2 fruit fly cellular contexts compared by ENCODE assay signal in genomic region chr3R:18090014-18090853, dm6.
TF ChIP-seq lines count a peak whose summit lies in the region.

Gene sr, plus strand, starts transcription at chr3R:18090803.

TF ChIP-seq in whole organism, embryonic, 481 proteins besides CTCF, POLR2A, EP300 and RAD21 (continued from another document and continues in another):
- no peak for TF ChIP-seq gt (GFP tag; IDR thresholded peaks at IDR 0.05; lab: Robert Waterston, UW)
- no peak for TF ChIP-seq CG17186 (GFP tag; optimal IDR thresholded peaks at IDR 0.05; lab: Kevin White, UChicago)
- no peak for TF ChIP-seq CG2875 (GFP tag; optimal IDR thresholded peaks at IDR 0.05; lab: Kevin White, UChicago)
- TF ChIP-seq Hr78 (GFP tag; optimal IDR thresholded peaks at IDR 0.05; lab: Kevin White, UChicago): no peak
- TF ChIP-seq amos (GFP tag; IDR thresholded peaks at IDR 0.05; lab: Robert Waterston, UW; ENCODE audit: partially characterized antibody): no peak
- TF ChIP-seq CG8388 (GFP tag; optimal IDR thresholded peaks at IDR 0.05; lab: Kevin White, UChicago): no peak
- no peak for TF ChIP-seq Hsf (GFP tag; optimal IDR thresholded peaks at IDR 0.05; lab: Kevin White, UChicago)
- no peak for TF ChIP-seq CG4328 (GFP tag; optimal IDR thresholded peaks at IDR 0.05; lab: Kevin White, UChicago)
- no peak for TF ChIP-seq unc-4 (GFP tag; IDR thresholded peaks at IDR 0.05; lab: Robert Waterston, UW; ENCODE audit: partially characterized antibody)
- no peak for TF ChIP-seq NC2α (GFP tag; optimal IDR thresholded peaks at IDR 0.05; lab: Kevin White, UChicago)
- no peak for TF ChIP-seq seq (GFP tag; IDR thresholded peaks at IDR 0.05; lab: Robert Waterston, UW)
- no peak for TF ChIP-seq chm (GFP tag; IDR thresholded peaks at IDR 0.05; lab: Robert Waterston, UW)
- TF ChIP-seq Gsc (GFP tag; IDR thresholded peaks at IDR 0.05; lab: Robert Waterston, UW): no peak
- peak; percentile 42; the same call in 1 of the 2 replicates for TF ChIP-seq Ada2b (GFP tag; IDR thresholded peaks at IDR 0.05; lab: Robert Waterston, UW)
- no peak for TF ChIP-seq klu (GFP tag; IDR thresholded peaks at IDR 0.05; lab: Robert Waterston, UW)
- no peak for TF ChIP-seq CG15011 (GFP tag; optimal IDR thresholded peaks at IDR 0.05; lab: Kevin White, UChicago)
- no peak for TF ChIP-seq Bgb (GFP tag; IDR thresholded peaks at IDR 0.05; lab: Robert Waterston, UW; ENCODE audit: partially characterized antibody)
- TF ChIP-seq NK7.1 (GFP tag; optimal IDR thresholded peaks at IDR 0.05; lab: Kevin White, UChicago): no peak
- TF ChIP-seq CG3407 (GFP tag; optimal IDR thresholded peaks at IDR 0.05; lab: Kevin White, UChicago): no peak
- peak; percentile 34 for TF ChIP-seq oc (tag; optimal IDR thresholded peaks at IDR 0.05; lab: Kevin White, UChicago)
- TF ChIP-seq br (optimal IDR thresholded peaks at IDR 0.05; lab: Kevin White, UChicago): no peak
- TF ChIP-seq Bdp1 (GFP tag; optimal IDR thresholded peaks at IDR 0.05; lab: Kevin White, UChicago): no peak
- no peak for TF ChIP-seq h (optimal IDR thresholded peaks at IDR 0.05; lab: Kevin White, UChicago)
- peak; percentile 17 for TF ChIP-seq fd96Cb (tag; optimal IDR thresholded peaks at IDR 0.05; lab: Kevin White, UChicago)
- TF ChIP-seq CG11085 (GFP tag; IDR thresholded peaks at IDR 0.05; lab: Robert Waterston, UW): no peak
- no peak for TF ChIP-seq Spps (tag; optimal IDR thresholded peaks at IDR 0.05; lab: Kevin White, UChicago)
- no peak for TF ChIP-seq CG11723 (GFP tag; optimal IDR thresholded peaks at IDR 0.05; lab: Kevin White, UChicago)
- TF ChIP-seq MESR4 (GFP tag; optimal IDR thresholded peaks at IDR 0.05; lab: Kevin White, UChicago): no peak
- TF ChIP-seq dpn (GFP tag; optimal IDR thresholded peaks at IDR 0.05; lab: Kevin White, UChicago): no peak
- no peak for TF ChIP-seq chif (GFP tag; optimal IDR thresholded peaks at IDR 0.05; lab: Kevin White, UChicago)
- no peak for TF ChIP-seq corto (GFP tag; optimal IDR thresholded peaks at IDR 0.05; lab: Kevin White, UChicago)
- no peak for TF ChIP-seq TFAM (GFP tag; optimal IDR thresholded peaks at IDR 0.05; lab: Kevin White, UChicago)
- TF ChIP-seq Ssrp (tag; optimal IDR thresholded peaks at IDR 0.05; lab: Kevin White, UChicago): no peak
- no peak for TF ChIP-seq CG34376 (GFP tag; optimal IDR thresholded peaks at IDR 0.05; lab: Kevin White, UChicago)
- no peak for TF ChIP-seq CG6791 (GFP tag; IDR thresholded peaks at IDR 0.05; lab: Robert Waterston, UW; ENCODE audit: partially characterized antibody)
- TF ChIP-seq Ravus (GFP tag; IDR thresholded peaks at IDR 0.05; lab: Robert Waterston, UW): no peak
- TF ChIP-seq Myb (GFP tag; optimal IDR thresholded peaks at IDR 0.05; lab: Kevin White, UChicago): no peak
- TF ChIP-seq CG15269 (tag; optimal IDR thresholded peaks at IDR 0.05; lab: Kevin White, UChicago): peak; percentile 30
- TF ChIP-seq fd64A (GFP tag; optimal IDR thresholded peaks at IDR 0.05; lab: Kevin White, UChicago): no peak
- TF ChIP-seq Trl (optimal IDR thresholded peaks at IDR 0.05; lab: Kevin White, UChicago): no peak
- no peak for TF ChIP-seq Trl (GFP tag; optimal IDR thresholded peaks at IDR 0.05; lab: Kevin White, UChicago)
- TF ChIP-seq Blimp-1 (GFP tag; optimal IDR thresholded peaks at IDR 0.05; lab: Kevin White, UChicago): peak; percentile 15
- peak; percentile 99 for TF ChIP-seq sr (GFP tag; IDR thresholded peaks at IDR 0.05; lab: Robert Waterston, UW)
- TF ChIP-seq usp (GFP tag; optimal IDR thresholded peaks at IDR 0.05; lab: Kevin White, UChicago): no peak
- no peak for TF ChIP-seq CG2129 (GFP tag; IDR thresholded peaks at IDR 0.05; lab: Robert Waterston, UW; ENCODE audit: partially characterized antibody)
- no peak for TF ChIP-seq dati (GFP tag; IDR thresholded peaks at IDR 0.05; lab: Robert Waterston, UW)
- TF ChIP-seq CG17568 (GFP tag; optimal IDR thresholded peaks at IDR 0.05; lab: Kevin White, UChicago): no peak
- TF ChIP-seq CG1792 (GFP tag; optimal IDR thresholded peaks at IDR 0.05; lab: Kevin White, UChicago): no peak
- TF ChIP-seq CG10654 (GFP tag; optimal IDR thresholded peaks at IDR 0.05; lab: Kevin White, UChicago): no peak
- no peak for TF ChIP-seq pfk (GFP tag; optimal IDR thresholded peaks at IDR 0.05; lab: Kevin White, UChicago)
- TF ChIP-seq ems (GFP tag; optimal IDR thresholded peaks at IDR 0.05; lab: Kevin White, UChicago): no peak
- TF ChIP-seq lilli (GFP tag; optimal IDR thresholded peaks at IDR 0.05; lab: Kevin White, UChicago): peak; percentile 8
- TF ChIP-seq unpg (GFP tag; optimal IDR thresholded peaks at IDR 0.05; lab: Kevin White, UChicago): peak; percentile 32
- TF ChIP-seq CG16779 (GFP tag; IDR thresholded peaks at IDR 0.05; lab: Robert Waterston, UW): no peak
- no peak for TF ChIP-seq sd (tag; optimal IDR thresholded peaks at IDR 0.05; lab: Kevin White, UChicago)
- TF ChIP-seq CG4617 (GFP tag; optimal IDR thresholded peaks at IDR 0.05; lab: Kevin White, UChicago; ENCODE audit: borderline replicate concordance): no peak
- TF ChIP-seq CG1529 (GFP tag; optimal IDR thresholded peaks at IDR 0.05; lab: Kevin White, UChicago): no peak
- no peak for TF ChIP-seq CG3995 (GFP tag; optimal IDR thresholded peaks at IDR 0.05; lab: Kevin White, UChicago)
- no peak for TF ChIP-seq az2 (GFP tag; optimal IDR thresholded peaks at IDR 0.05; lab: Kevin White, UChicago)
- TF ChIP-seq bab2 (GFP tag; optimal IDR thresholded peaks at IDR 0.05; lab: Kevin White, UChicago): no peak
- no peak for TF ChIP-seq Sox102F (GFP tag; optimal IDR thresholded peaks at IDR 0.05; lab: Kevin White, UChicago)
- no peak for TF ChIP-seq CG13775 (GFP tag; optimal IDR thresholded peaks at IDR 0.05; lab: Kevin White, UChicago)
- TF ChIP-seq Atf3 (GFP tag; optimal IDR thresholded peaks at IDR 0.05; lab: Kevin White, UChicago): no peak
- no peak for TF ChIP-seq D19B (GFP tag; optimal IDR thresholded peaks at IDR 0.05; lab: Kevin White, UChicago)
- TF ChIP-seq Hmx (GFP tag; optimal IDR thresholded peaks at IDR 0.05; lab: Kevin White, UChicago): no peak
- no peak for TF ChIP-seq CG2116 (GFP tag; optimal IDR thresholded peaks at IDR 0.05; lab: Kevin White, UChicago)
- TF ChIP-seq Mes4 (GFP tag; optimal IDR thresholded peaks at IDR 0.05; lab: Kevin White, UChicago): no peak
- peak; percentile 36 for TF ChIP-seq Ptx1 (GFP tag; IDR thresholded peaks at IDR 0.05; lab: Robert Waterston, UW)
- TF ChIP-seq Ets65A (GFP tag; lab: Kevin White, UChicago): no peak

TF ChIP-seq in whole organism, prepupa, 60 proteins besides CTCF, POLR2A, EP300 and RAD21 (continued from another document):
- TF ChIP-seq CG32006 (GFP tag; optimal IDR thresholded peaks at IDR 0.05; lab: Kevin White, UChicago) (peak; percentile 49), Met (GFP tag; optimal IDR thresholded peaks at IDR 0.05; lab: Kevin White, UChicago) (no peak), CG3919 (GFP tag; optimal IDR thresholded peaks at IDR 0.05; lab: Kevin White, UChicago) (no peak), CG1621 (tag; optimal IDR thresholded peaks at IDR 0.05; lab: Kevin White, UChicago) (no peak), CG6163 (GFP tag; IDR thresholded peaks at IDR 0.05; lab: Robert Waterston, UW) (0 out of 3 replicates have a peak, but pooled peaks have one; percentile 43), eg (GFP tag; IDR thresholded peaks at IDR 0.05; lab: Robert Waterston, UW) (peak; percentile 66), CG9139 (GFP tag; optimal IDR thresholded peaks at IDR 0.05; lab: Kevin White, UChicago) (no peak), salr (GFP tag; optimal IDR thresholded peaks at IDR 0.05; lab: Kevin White, UChicago) (no peak), CG8632 (GFP tag; optimal IDR thresholded peaks at IDR 0.05; lab: Kevin White, UChicago) (no peak), pdm3 (GFP tag; optimal IDR thresholded peaks at IDR 0.05; lab: Kevin White, UChicago) (no peak), dsx (GFP tag; optimal IDR thresholded peaks at IDR 0.05; lab: Kevin White, UChicago; ENCODE audit: poor library complexity, severe bottlenecking) (no peak), CG4318 (GFP tag; optimal IDR thresholded peaks at IDR 0.05; lab: Kevin White, UChicago) (no peak), acj6 (GFP tag; optimal IDR thresholded peaks at IDR 0.05; lab: Kevin White, UChicago) (no peak), fkh (GFP tag; optimal IDR thresholded peaks at IDR 0.05; lab: Kevin White, UChicago) (no peak), CG11294 (GFP tag; IDR thresholded peaks at IDR 0.05; lab: Robert Waterston, UW) (peak; percentile 43; the same call in 1 of the 2 replicates), topi (GFP tag; optimal IDR thresholded peaks at IDR 0.05; lab: Kevin White, UChicago) (no peak), CG6276 (GFP tag; optimal IDR thresholded peaks at IDR 0.05; lab: Kevin White, UChicago) (peak; percentile 16), svp (GFP tag; lab: Kevin White, UChicago) (peak; percentile 51), CG34406 (GFP tag; optimal IDR thresholded peaks at IDR 0.05; lab: Kevin White, UChicago) (no peak), CG15336 (GFP tag; IDR thresholded peaks at IDR 0.05; lab: Robert Waterston, UW) (peak; percentile 62), CG3032 (tag; optimal IDR thresholded peaks at IDR 0.05; lab: Kevin White, UChicago) (no peak), CG7368 (GFP tag; optimal IDR thresholded peaks at IDR 0.05; lab: Kevin White, UChicago) (no peak), spab (GFP tag; optimal IDR thresholded peaks at IDR 0.05; lab: Kevin White, UChicago) (no peak), ss (GFP tag; optimal IDR thresholded peaks at IDR 0.05; lab: Kevin White, UChicago) (no peak), Blimp-1 (GFP tag; optimal IDR thresholded peaks at IDR 0.05; lab: Kevin White, UChicago) (no peak), Hr4 (GFP tag; optimal IDR thresholded peaks at IDR 0.05; lab: Kevin White, UChicago) (peak; percentile 45), Sox15 (GFP tag; optimal IDR thresholded peaks at IDR 0.05; lab: Kevin White, UChicago) (no peak)
TF ChIP-seq in whole organism, prepupa: peak in this region for 11.
